Worm (Caenorhabditis elegans) whole organism, L4 larva: ENCODE measurements around the gene clec-82.

ENCODE experiments used
- aly-2 ChIP-seq: sonication (generic microtip); optimal IDR thresholded peaks from 2 replicates; lab custom pipeline; 2018; ENCODE audit warnings: missing biosample characterization, missing genetic modification characterization
- ama-1 ChIP-seq: fragments of 150-350 bp; optimal IDR thresholded peaks from 2 replicates; lab custom pipeline; 2014; ENCODE audit warnings: inconsistent platforms, mixed read lengths
- hlh-30 ChIP-seq: sonication (generic microtip); optimal IDR thresholded peaks from 2 replicates; lab custom pipeline; 2017; ENCODE audit warnings: antibody characterized with exemption, mild to moderate bottlenecking, missing genetic modification characterization, missing compliant biosample characterization; ENCODE audit not compliant: insufficient read depth
- lin-1 ChIP-seq: fragments of 200-800 bp; sonication (Bioruptor generic); IDR thresholded peaks from 2 replicates; pipeline ENCODE4 v1.3.6; 2022; ENCODE audit warnings: missing genetic modification reagents, missing genetic modification characterization, missing compliant biosample characterization
- lin-39 ChIP-seq: fragments of 150-350 bp; optimal IDR thresholded peaks from 2 replicates; lab custom pipeline; 2014; ENCODE audit warnings: missing biosample characterization, missing genetic modification reagents, missing genetic modification characterization
- madf-5 ChIP-seq, 2 experiments: fragments of 200-800 bp; sonication (Bioruptor generic); IDR thresholded peaks; 2 replicates each; pipeline ENCODE4 v1.3.6; 2022; ENCODE audit warnings: missing compliant biosample characterization in 2 of 2, missing genetic modification characterization in 2 of 2
- mdl-1 ChIP-seq, 2 experiments: fragments of 150-350 bp in 1 of 2; sonication (generic microtip) in 1 of 2; optimal IDR thresholded peaks; 2 replicates each; lab custom pipeline; 2014 to 2017; ENCODE audit warnings: missing biosample characterization in 2 of 2, missing genetic modification characterization in 2 of 2
- nhr-10 ChIP-seq: fragments of 150-350 bp; optimal IDR thresholded peaks from 2 replicates; lab custom pipeline; 2014; ENCODE audit warnings: missing biosample characterization, missing genetic modification characterization
- nhr-76 ChIP-seq: fragments of 150-350 bp; optimal IDR thresholded peaks from 2 replicates; lab custom pipeline; 2014; ENCODE audit warnings: missing biosample characterization, missing genetic modification characterization
- pqm-1 ChIP-seq: sonication (generic microtip); optimal IDR thresholded peaks from 2 replicates; lab custom pipeline; 2017; ENCODE audit warnings: missing biosample characterization, missing genetic modification characterization
- zip-11 ChIP-seq: fragments of 200-800 bp; sonication (Bioruptor generic); IDR thresholded peaks from 2 replicates; pipeline ENCODE4 v1.3.6; 2022; ENCODE audit warnings: missing genetic modification characterization, missing compliant biosample characterization
- zip-2 ChIP-seq: fragments of 150-350 bp; optimal IDR thresholded peaks from 2 replicates; lab custom pipeline; 2014; ENCODE audit warnings: missing biosample characterization, missing genetic modification characterization

DNA sequence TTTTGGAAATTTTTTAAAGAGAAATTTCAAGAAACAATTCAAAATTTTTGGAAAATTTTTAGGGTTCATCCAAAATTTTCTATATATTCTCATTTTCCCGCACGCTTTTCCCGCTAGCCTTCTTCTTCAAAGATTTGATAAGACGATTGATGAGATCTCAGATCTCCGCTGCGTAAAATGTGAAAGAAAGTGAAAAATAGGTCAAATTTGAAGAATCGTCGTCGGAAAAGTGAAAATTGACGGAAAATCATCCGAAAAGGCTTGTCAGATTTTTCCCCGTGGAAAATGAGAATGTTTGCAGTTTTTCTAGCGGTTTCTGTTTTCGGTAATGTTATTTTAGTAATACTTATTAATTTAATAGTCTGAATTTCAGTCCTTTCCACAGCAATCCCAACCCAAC lies 26.3 kb upstream of the clec-82 start, which contains the start of gene Y54G2A.76:
- TF ChIP-seq mdl-1 (tag; optimal IDR thresholded peaks at IDR 0.05; lab: Kevin White, UChicago) = no peak
- no peak for TF ChIP-seq ama-1 (lab: Kevin White, UChicago)
- no peak for TF ChIP-seq aly-2 (tag; lab: Kevin White, UChicago)
- TF ChIP-seq lin-39 (tag; lab: Kevin White, UChicago) = no peak
- no peak for TF ChIP-seq zip-11 (GFP tag; lab: Robert Waterston, UW)
- TF ChIP-seq madf-5 (GFP tag; IDR thresholded peaks at IDR 0.05; lab: Robert Waterston, UW) = no peak
- no peak for TF ChIP-seq zip-2
- TF ChIP-seq nhr-76 (tag; lab: Kevin White, UChicago) = no peak
- TF ChIP-seq hlh-30 = no peak
- TF ChIP-seq nhr-10 (tag; lab: Kevin White, UChicago) = no peak
- TF ChIP-seq pqm-1 (tag; lab: Kevin White, UChicago) = no peak
- no peak for TF ChIP-seq lin-1
